Worm (Caenorhabditis elegans) whole organism, midembryonic: ENCODE data around the gene str-85.

Experiments
- T22C8.4 ChIP-seq: fragments of 200-800 bp; sonication (Bioruptor generic); IDR thresholded peaks from 2 replicates; pipeline ENCODE4 v1.3.6; 2022; ENCODE audit warnings: missing genetic modification characterization, missing compliant biosample characterization
- cog-1 ChIP-seq: sonication (generic microtip); optimal IDR thresholded peaks from 2 replicates; lab custom pipeline; 2016; ENCODE audit warnings: missing genetic modification characterization, missing compliant biosample characterization
- med-1 ChIP-seq: sonication (generic microtip); optimal IDR thresholded peaks from 2 replicates; lab custom pipeline; 2017; ENCODE audit warnings: missing genetic modification characterization, mild to moderate bottlenecking, missing compliant biosample characterization, antibody characterized with exemption, missing genetic modification reagents; ENCODE audit not compliant: insufficient read depth
- tab-1 ChIP-seq: fragments of 200-800 bp; sonication (Bioruptor generic); IDR thresholded peaks from 2 replicates; pipeline ENCODE4 v1.3.6; 2022; ENCODE audit warnings: missing genetic modification characterization, missing compliant biosample characterization
- ztf-29 ChIP-seq: fragments of 200-800 bp; sonication (Bioruptor generic); IDR thresholded peaks from 2 replicates; pipeline ENCODE4 v1.3.6; 2022; ENCODE audit warnings: missing genetic modification reagents, missing genetic modification characterization, missing compliant biosample characterization

- TF ChIP-seq T22C8.4 (GFP tag; lab: Robert Waterston, UW): no peak
- TF ChIP-seq tab-1 (GFP tag; lab: Robert Waterston, UW): no peak
- no peak for TF ChIP-seq med-1 (GFP tag; lab: Kevin White, UChicago)
- no peak for TF ChIP-seq ztf-29 (GFP tag; lab: Robert Waterston, UW)
- TF ChIP-seq cog-1 (tag; lab: Kevin White, UChicago): no peak
These were observed 37.3 kb downstream of the str-85 start for ce11 chrV:8948365-8948764.
